Worm (Caenorhabditis elegans) whole organism, late embryonic: ENCODE data around the gene srj-11.

Experiments
- K02D7.2 ChIP-seq: sonication (generic microtip); optimal IDR thresholded peaks from 2 replicates; lab custom pipeline; 2017; ENCODE audit warnings: mild to moderate bottlenecking, missing genetic modification characterization, missing compliant biosample characterization
- ceh-14 ChIP-seq: sonication (generic microtip); optimal IDR thresholded peaks from 2 replicates; lab custom pipeline; 2016; ENCODE audit warnings: missing genotype, missing genetic modification characterization, missing compliant biosample characterization
- mec-3 ChIP-seq: sonication (generic microtip); optimal IDR thresholded peaks from 2 replicates; lab custom pipeline; 2016; ENCODE audit warnings: borderline replicate concordance, missing genetic modification characterization, missing compliant biosample characterization
- pha-2 ChIP-seq: sonication (generic microtip); optimal IDR thresholded peaks from 2 replicates; lab custom pipeline; 2017; ENCODE audit warnings: mild to moderate bottlenecking, missing genetic modification characterization, missing compliant biosample characterization

Gene srj-11

DNA sequence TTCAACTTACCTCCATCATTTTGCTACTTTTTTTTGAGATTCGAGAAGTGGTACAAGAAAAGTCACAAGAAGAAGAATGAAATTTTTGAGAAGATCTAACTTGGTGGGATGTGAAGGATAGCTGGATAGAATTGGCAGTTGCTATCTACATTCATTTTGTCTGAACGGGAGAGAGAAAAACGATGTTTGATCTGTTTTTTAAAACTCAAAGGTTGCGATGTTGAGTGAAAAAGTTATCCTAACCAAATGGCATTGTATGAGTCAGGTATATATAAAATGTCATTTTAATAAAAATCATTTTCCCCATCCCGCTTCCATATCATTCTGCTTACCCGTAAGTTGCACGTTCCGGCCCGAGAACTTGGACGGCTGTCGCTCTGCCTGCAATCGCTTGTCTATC lies 48.0 kb downstream of the srj-11 start, which contains the start of gene F35F10.6:
TSS of gene F35F10.6 (minus strand) at position 101 of the 400 bp plus-strand sequence.
- TF ChIP-seq K02D7.2 (no peak), ceh-14 (no peak), pha-2 (no peak), mec-3 (tag; lab: Kevin White, UChicago) (no peak)
